Fruit fly (Drosophila melanogaster) whole organism, embryonic: ENCODE measurements around the gene Tomosyn.
A peak's percentile ranks its signal among the peaks of the same experiment; 100 is the strongest.

Experiments
- Awh ChIP-seq: fragments of 200-800 bp; sonication (Bioruptor generic); IDR thresholded peaks from 2 replicates; pipeline ENCODE4, ENCODE4 v1.3.6; 2022; ENCODE audit warnings: missing biosample characterization, missing genetic modification characterization
- B-H1 ChIP-seq: fragments of 200-800 bp; sonication (Bioruptor generic); IDR thresholded peaks from 3 replicates; pipeline ENCODE4 v1.3.6; 2022; ENCODE audit warnings: missing biosample characterization, missing genetic modification characterization
- CG10267 ChIP-seq: fragments of 200-800 bp; sonication (Bioruptor generic); optimal IDR thresholded peaks from 2 replicates; lab custom pipeline; 2018; ENCODE audit warnings: missing biosample characterization, mild to moderate bottlenecking, missing genetic modification characterization, moderate library complexity
- CG11247 ChIP-seq: fragments of 200-800 bp; sonication (Bioruptor generic); IDR thresholded peaks from 2 replicates; pipeline ENCODE4 v1.3.6; 2022; ENCODE audit warnings: missing biosample characterization, missing genetic modification characterization
- CG12236 ChIP-seq: fragments of 200-800 bp; sonication (Bioruptor generic); optimal IDR thresholded peaks from 2 replicates; lab custom pipeline; 2016; ENCODE audit warnings: missing biosample characterization, missing genetic modification characterization
- CG12769 ChIP-seq: fragments of 200-800 bp; sonication (Bioruptor generic); optimal IDR thresholded peaks from 2 replicates; lab custom pipeline; 2019; ENCODE audit warnings: missing biosample characterization, mild to moderate bottlenecking, missing genetic modification characterization, moderate library complexity
- CG14860 ChIP-seq: fragments of 200-800 bp; sonication (Bioruptor generic); IDR thresholded peaks from 3 replicates; pipeline ENCODE4 v1.3.6; 2022; ENCODE audit warnings: missing biosample characterization, missing genetic modification characterization; ENCODE audit not compliant: partially characterized antibody
- CG15514 ChIP-seq: fragments of 200-800 bp; sonication (Bioruptor generic); optimal IDR thresholded peaks from 3 replicates; lab custom pipeline; 2017; ENCODE audit warnings: missing biosample characterization, missing genetic modification characterization, mild to moderate bottlenecking, moderate library complexity, missing genetic modification reagents
- CG18764 ChIP-seq: fragments of 200-800 bp; sonication (Bioruptor generic); optimal IDR thresholded peaks from 3 replicates; lab custom pipeline; 2016; ENCODE audit warnings: missing biosample characterization, missing genetic modification characterization
- CG3065 ChIP-seq: fragments of 200-800 bp; sonication (Bioruptor generic); optimal IDR thresholded peaks from 2 replicates; lab custom pipeline; 2016; ENCODE audit warnings: missing biosample characterization, missing genetic modification characterization
- CG4424 ChIP-seq: fragments of 200-800 bp; sonication (Bioruptor generic); optimal IDR thresholded peaks from 3 replicates; lab custom pipeline; 2016; ENCODE audit warnings: missing biosample characterization, missing genetic modification characterization
- CG4707 ChIP-seq: fragments of 200-800 bp; sonication (Bioruptor generic); optimal IDR thresholded peaks from 2 replicates; lab custom pipeline; 2018; ENCODE audit warnings: missing biosample characterization, mild to moderate bottlenecking, missing genetic modification characterization, moderate library complexity
- CG7839 ChIP-seq: fragments of 200-800 bp; sonication (Bioruptor generic); optimal IDR thresholded peaks from 3 replicates; lab custom pipeline; 2018; ENCODE audit warnings: missing biosample characterization, mild to moderate bottlenecking, missing genetic modification characterization, moderate library complexity
- CG8290 ChIP-seq, 3 experiments: fragments of 200-800 bp; sonication (Bioruptor generic); optimal IDR thresholded peaks; 2 replicates each; lab custom pipeline; 2016 to 2019; ENCODE audit warnings: missing biosample characterization in 3 of 3, missing genetic modification characterization in 3 of 3, mild to moderate bottlenecking in 2 of 3, moderate library complexity in 1 of 3
- CG8944 ChIP-seq: fragments of 200-800 bp; sonication (Bioruptor generic); optimal IDR thresholded peaks from 3 replicates; lab custom pipeline; 2016; ENCODE audit warnings: missing biosample characterization, missing genetic modification characterization
- CG9437 ChIP-seq: fragments of 200-800 bp; sonication (Bioruptor generic); optimal IDR thresholded peaks from 2 replicates; lab custom pipeline; 2018; ENCODE audit warnings: missing biosample characterization, mild to moderate bottlenecking, missing genetic modification characterization
- CTCF ChIP-seq: fragments of 200-800 bp; sonication (Bioruptor generic); optimal IDR thresholded peaks from 2 replicates; lab custom pipeline; 2017; ENCODE audit warnings: missing biosample characterization, mild to moderate bottlenecking, missing genetic modification characterization, moderate library complexity
- CkIIα-i1 ChIP-seq: fragments of 200-800 bp; sonication (Bioruptor generic); IDR thresholded peaks from 2 replicates; pipeline ENCODE4 v1.3.6; 2022; ENCODE audit warnings: missing biosample characterization, missing genetic modification characterization
- Dad ChIP-seq: fragments of 200-800 bp; sonication (Bioruptor generic); optimal IDR thresholded peaks from 3 replicates; lab custom pipeline; 2016; ENCODE audit warnings: missing biosample characterization, missing genetic modification characterization
- Deaf1 ChIP-seq: fragments of 200-800 bp; optimal IDR thresholded peaks from 3 replicates; lab custom pipeline; 2019; ENCODE audit warnings: missing biosample characterization, mild to moderate bottlenecking, missing genetic modification characterization, moderate library complexity
- Doc2 ChIP-seq: fragments of 200-800 bp; sonication (Bioruptor generic); IDR thresholded peaks from 2 replicates; pipeline ENCODE4 v1.3.6; 2022; ENCODE audit warnings: missing biosample characterization, missing genetic modification characterization
- Drgx ChIP-seq: fragments of 200-800 bp; sonication (Bioruptor generic); IDR thresholded peaks from 2 replicates; pipeline ENCODE4 v1.3.6; 2022; ENCODE audit warnings: missing biosample characterization, missing genetic modification characterization
- Hmx ChIP-seq: fragments of 200-800 bp; sonication (Bioruptor generic); optimal IDR thresholded peaks from 2 replicates; lab custom pipeline; 2016; ENCODE audit warnings: missing biosample characterization, missing genetic modification characterization
- Hr51 ChIP-seq, 2 experiments: fragments of 200-800 bp; sonication (Bioruptor generic); optimal IDR thresholded peaks; 2 replicates in 1 of 2; 3 replicates in 1 of 2; lab custom pipeline; 2016 to 2018; ENCODE audit warnings: missing biosample characterization in 2 of 2, missing genetic modification characterization in 2 of 2, mild to moderate bottlenecking in 1 of 2, moderate library complexity in 1 of 2
- MTF-1 ChIP-seq: fragments of 200-800 bp; sonication (Bioruptor generic); optimal IDR thresholded peaks from 2 replicates; lab custom pipeline; 2018; ENCODE audit warnings: missing biosample characterization, mild to moderate bottlenecking, missing genetic modification characterization, borderline replicate concordance
- NK7.1 ChIP-seq: fragments of 200-800 bp; sonication (Bioruptor generic); optimal IDR thresholded peaks from 3 replicates; lab custom pipeline; 2016; ENCODE audit warnings: missing biosample characterization, missing genetic modification characterization
- Spps ChIP-seq: fragments of 200-800 bp; sonication (Bioruptor generic); optimal IDR thresholded peaks from 2 replicates; lab custom pipeline; 2018; ENCODE audit warnings: missing biosample characterization, mild to moderate bottlenecking, missing genetic modification characterization
- Usf ChIP-seq: fragments of 200-800 bp; sonication (Bioruptor generic); optimal IDR thresholded peaks from 2 replicates; lab custom pipeline; 2017; ENCODE audit warnings: missing genotype, missing biosample characterization, missing genetic modification characterization
- chn ChIP-seq: fragments of 200-800 bp; sonication (Bioruptor generic); optimal IDR thresholded peaks from 2 replicates; lab custom pipeline; 2016; ENCODE audit warnings: missing biosample characterization, missing genetic modification characterization
- cwo ChIP-seq: fragments of 200-800 bp; sonication (Bioruptor generic); optimal IDR thresholded peaks from 3 replicates; lab custom pipeline; 2017; ENCODE audit warnings: missing biosample characterization, missing genetic modification characterization, mild to moderate bottlenecking, moderate library complexity, missing genetic modification reagents
- da ChIP-seq: fragments of 200-800 bp; sonication (Bioruptor generic); optimal IDR thresholded peaks from 2 replicates; lab custom pipeline; 2016; ENCODE audit warnings: missing biosample characterization, missing genetic modification characterization
- dan ChIP-seq: fragments of 200-800 bp; sonication (Bioruptor generic); IDR thresholded peaks from 2 replicates; pipeline ENCODE4 v1.3.6; 2022; ENCODE audit warnings: missing biosample characterization, missing genetic modification characterization
- en ChIP-seq: fragments of 200-800 bp; sonication (Bioruptor generic); optimal IDR thresholded peaks from 2 replicates; lab custom pipeline; 2016; ENCODE audit warnings: missing biosample characterization, missing genetic modification characterization
- eyg ChIP-seq: fragments of 200-800 bp; sonication (Bioruptor generic); optimal IDR thresholded peaks from 3 replicates; lab custom pipeline; 2016; ENCODE audit warnings: missing biosample characterization, missing genetic modification characterization
- gro ChIP-seq: fragments of 200-800 bp; sonication (Bioruptor generic); optimal IDR thresholded peaks from 2 replicates; lab custom pipeline; 2016; ENCODE audit warnings: missing biosample characterization, missing genetic modification characterization
- her ChIP-seq: fragments of 200-800 bp; sonication (Bioruptor generic); optimal IDR thresholded peaks from 2 replicates; lab custom pipeline; 2016; ENCODE audit warnings: missing biosample characterization, missing genetic modification characterization
- kah ChIP-seq: fragments of 200-800 bp; sonication (Bioruptor generic); optimal IDR thresholded peaks from 2 replicates; lab custom pipeline; 2018; ENCODE audit warnings: missing biosample characterization, mild to moderate bottlenecking, missing genetic modification characterization
- ken ChIP-seq: fragments of 200-800 bp; sonication (Bioruptor generic); IDR thresholded peaks from 3 replicates; pipeline ENCODE4 v1.3.6; 2022; ENCODE audit warnings: missing biosample characterization, missing genetic modification characterization
- luna ChIP-seq: fragments of 200-800 bp; sonication (Bioruptor generic); optimal IDR thresholded peaks from 2 replicates; lab custom pipeline; 2016; ENCODE audit warnings: missing biosample characterization, missing genetic modification characterization
- nerfin-2 ChIP-seq: fragments of 200-800 bp; sonication (Bioruptor generic); IDR thresholded peaks from 2 replicates; pipeline ENCODE4 v1.3.6; 2022; ENCODE audit warnings: missing biosample characterization, missing genetic modification characterization; ENCODE audit not compliant: partially characterized antibody
- nmo ChIP-seq: fragments of 200-800 bp; sonication (Bioruptor generic); optimal IDR thresholded peaks from 2 replicates; lab custom pipeline; 2018; ENCODE audit warnings: missing biosample characterization, mild to moderate bottlenecking, missing genetic modification characterization, moderate library complexity
- oc ChIP-seq: fragments of 200-800 bp; sonication (Bioruptor generic); optimal IDR thresholded peaks from 2 replicates; lab custom pipeline; 2018; ENCODE audit warnings: missing biosample characterization, mild to moderate bottlenecking, missing genetic modification characterization, moderate library complexity
- onecut ChIP-seq: fragments of 200-800 bp; sonication (Bioruptor generic); IDR thresholded peaks from 2 replicates; pipeline ENCODE4 v1.3.6; 2022; ENCODE audit warnings: missing biosample characterization, missing genetic modification characterization
- pb ChIP-seq: fragments of 200-800 bp; sonication (Bioruptor generic); optimal IDR thresholded peaks from 3 replicates; lab custom pipeline; 2016; ENCODE audit warnings: missing biosample characterization, missing genetic modification characterization
- salm ChIP-seq: fragments of 200-800 bp; sonication (Bioruptor generic); optimal IDR thresholded peaks from 2 replicates; lab custom pipeline; 2018; ENCODE audit warnings: missing biosample characterization, mild to moderate bottlenecking, missing genetic modification characterization
- shn ChIP-seq: fragments of 200-800 bp; sonication (Bioruptor generic); optimal IDR thresholded peaks from 3 replicates; lab custom pipeline; 2016; ENCODE audit warnings: missing biosample characterization, missing genetic modification characterization
- stc ChIP-seq: fragments of 200-800 bp; sonication (Bioruptor generic); IDR thresholded peaks from 2 replicates; pipeline ENCODE4 v1.3.6; 2022; ENCODE audit warnings: missing biosample characterization, missing genetic modification characterization
- trh ChIP-seq: fragments of 200-800 bp; sonication (Bioruptor generic); optimal IDR thresholded peaks from 2 replicates; lab custom pipeline; 2016; ENCODE audit warnings: missing biosample characterization, missing genetic modification characterization
- usp ChIP-seq: fragments of >200 bp; optimal IDR thresholded peaks from 2 replicates; lab custom pipeline; 2017; ENCODE audit warnings: missing biosample characterization, missing genetic modification characterization

Tomosyn gene

dm6 chrX:12591223-12592120, 39.9 kb upstream of the Tomosyn start (continued):
- TF ChIP-seq nerfin-2: peak; percentile 14; the same call in 1 of the 2 replicates
- peak; percentile 38 for TF ChIP-seq CG4424 (GFP tag; lab: Kevin White, UChicago)
- TF ChIP-seq chn: peak; percentile 13
- peak; percentile 6 for TF ChIP-seq luna
- TF ChIP-seq Deaf1 (tag; lab: Kevin White, UChicago): no peak
- no peak for TF ChIP-seq trh (GFP tag; lab: Kevin White, UChicago)
- peak; percentile 3 for TF ChIP-seq oc
- no peak for TF ChIP-seq gro (GFP tag; lab: Kevin White, UChicago)
- no peak for TF ChIP-seq NK7.1 (GFP tag; lab: Kevin White, UChicago)
- TF ChIP-seq CG8290 (GFP tag; optimal IDR thresholded peaks at IDR 0.05; lab: Kevin White, UChicago): peak; percentile 10
- peak in 1 of 2 experiments; percentile 37 for TF ChIP-seq CG8290 (tag; optimal IDR thresholded peaks at IDR 0.05; lab: Kevin White, UChicago)
- no peak for TF ChIP-seq dan (GFP tag; lab: Robert Waterston, UW)
- no peak for TF ChIP-seq B-H1
- TF ChIP-seq kah (GFP tag; lab: Kevin White, UChicago): no peak
- TF ChIP-seq CG11247 (GFP tag; lab: Robert Waterston, UW): no peak
- TF ChIP-seq Usf (GFP tag; lab: Kevin White, UChicago): peak; percentile 18
- no peak for TF ChIP-seq ken (GFP tag; lab: Robert Waterston, UW)
- TF ChIP-seq Hr51 (GFP tag; optimal IDR thresholded peaks at IDR 0.05; lab: Kevin White, UChicago): peak; percentile 13 to 64
- TF ChIP-seq en: peak; percentile 15
- no peak for TF ChIP-seq Doc2 (GFP tag; lab: Robert Waterston, UW)
- no peak for TF ChIP-seq Hmx (GFP tag; lab: Kevin White, UChicago)
- no peak for TF ChIP-seq Spps
- no peak for TF ChIP-seq CG3065
- peak; percentile 11; the same call in 1 of the 2 replicates for TF ChIP-seq Drgx (GFP tag; lab: Robert Waterston, UW)
- peak; percentile 89 for TF ChIP-seq CG4707 (GFP tag; lab: Kevin White, UChicago)
- TF ChIP-seq salm (tag; lab: Kevin White, UChicago): no peak
- no peak for TF ChIP-seq stc (GFP tag; lab: Robert Waterston, UW)
- peak; percentile 63 for TF ChIP-seq nmo (GFP tag; lab: Kevin White, UChicago)
- peak; percentile 22 for TF ChIP-seq her (GFP tag; lab: Kevin White, UChicago)
- no peak for TF ChIP-seq CkIIα-i1
- no peak for TF ChIP-seq CG14860
- TF ChIP-seq Awh (GFP tag; lab: Robert Waterston, UW): no peak
- TF ChIP-seq CTCF (GFP tag; lab: Kevin White, UChicago): no peak
- TF ChIP-seq CG9437: peak; percentile 45
- no peak for TF ChIP-seq eyg
- no peak for TF ChIP-seq MTF-1 (GFP tag; lab: Kevin White, UChicago)
- peak; percentile 23 for TF ChIP-seq CG12236
- no peak for TF ChIP-seq onecut (GFP tag; lab: Robert Waterston, UW)
- peak; percentile 48 for TF ChIP-seq pb
- no peak for TF ChIP-seq Dad (GFP tag; lab: Kevin White, UChicago)
- peak; percentile 62 for TF ChIP-seq CG12769 (tag; lab: Kevin White, UChicago)
- TF ChIP-seq CG15514 (GFP tag; lab: Kevin White, UChicago): no peak
- TF ChIP-seq CG7839 (tag; lab: Kevin White, UChicago): peak; percentile 50
- TF ChIP-seq CG8944 (GFP tag; lab: Kevin White, UChicago): peak; percentile 40
- peak; percentile 53 for TF ChIP-seq shn (GFP tag; lab: Kevin White, UChicago)
- peak; percentile 32 for TF ChIP-seq CG10267 (tag; lab: Kevin White, UChicago)
- TF ChIP-seq CG18764 (GFP tag; lab: Kevin White, UChicago): no peak
- TF ChIP-seq da (GFP tag; lab: Kevin White, UChicago): no peak
- TF ChIP-seq cwo (GFP tag; lab: Kevin White, UChicago): peak; percentile 53
- TF ChIP-seq usp (GFP tag; lab: Kevin White, UChicago): no peak
